Fruit fly (Drosophila melanogaster): ENCODE results near the gene SdhAL.

Gene SdhAL

DNA sequence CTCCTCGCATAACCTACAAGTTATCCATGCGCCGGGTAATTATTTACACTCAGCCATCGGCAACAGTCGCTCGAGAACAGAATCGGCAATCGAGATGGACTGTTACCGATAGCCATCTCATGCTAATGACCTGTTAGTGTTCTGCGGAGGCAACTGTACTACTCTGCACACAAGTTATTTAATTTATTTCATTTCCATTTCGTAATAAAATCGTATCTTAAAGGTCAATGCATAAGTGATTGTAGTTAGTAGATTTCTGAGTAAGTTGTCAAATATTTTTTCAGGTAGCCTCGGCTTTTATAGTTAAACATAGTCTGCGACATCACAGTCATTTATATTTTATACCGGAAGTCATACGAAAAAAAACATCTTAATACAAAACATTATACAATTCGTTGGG lies 3.3 kb downstream of the SdhAL start, which contains the start of gene CG11588:
Gene CG11588, plus strand, starts transcription at position 301 of the 400 bp plus-strand sequence.
- TF ChIP-seq CG17801 (GFP tag; optimal IDR thresholded peaks at IDR 0.05; ENCODE audit: partially characterized antibody) = no peak

- no peak for TF ChIP-seq CG17801 (GFP tag; optimal IDR thresholded peaks at IDR 0.05; ENCODE audit: partially characterized antibody)
Observed at dm6 chr3L:11918217-11918616, 6.3 kb downstream of the SdhAL start.

DNA sequence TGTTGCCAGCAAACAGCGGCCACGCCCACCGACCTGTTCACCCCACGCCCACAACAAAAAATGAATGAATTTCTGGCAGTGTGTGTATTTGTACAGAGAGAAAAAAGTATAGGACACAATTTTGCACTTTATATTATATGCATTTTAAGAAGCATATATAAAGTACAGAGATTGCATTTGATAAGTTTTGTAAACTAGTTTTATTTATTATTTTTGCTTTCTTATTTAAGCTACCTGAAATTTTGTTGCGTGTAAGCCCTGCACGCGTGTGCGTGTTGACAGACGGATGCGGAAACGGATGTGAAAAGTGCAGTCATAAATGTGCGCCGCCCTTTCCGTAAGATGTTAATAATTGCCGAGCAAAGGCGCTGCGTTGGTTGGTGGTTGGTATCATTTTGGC lies 27.8 kb downstream of the SdhAL start:
- no peak for TF ChIP-seq CG17801 (GFP tag; optimal IDR thresholded peaks at IDR 0.05; ENCODE audit: partially characterized antibody)

DNA sequence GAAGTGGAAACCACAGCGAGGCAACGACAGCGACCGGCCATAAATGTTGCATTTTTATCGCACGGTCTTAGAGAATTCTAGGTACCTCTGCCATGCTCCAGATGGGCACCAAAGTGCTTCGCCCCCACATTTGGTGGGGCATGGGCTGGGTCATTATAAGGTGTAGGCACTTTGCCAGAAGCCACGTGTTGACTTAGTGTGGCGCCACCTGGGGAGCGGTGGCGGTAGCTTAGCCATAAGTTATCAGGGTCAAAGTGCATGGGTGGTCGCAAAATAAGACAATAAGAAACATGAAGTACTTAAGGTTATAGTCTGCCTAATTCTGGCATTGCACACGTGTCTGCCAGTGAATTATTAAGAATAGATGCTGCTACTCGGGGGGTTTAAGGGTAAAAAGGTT lies 31.8 kb downstream of the SdhAL start:
- TF ChIP-seq CG17801 (GFP tag; optimal IDR thresholded peaks at IDR 0.05; ENCODE audit: partially characterized antibody) = no peak

dm6 chr3L:11888910-11889309 lies 35.6 kb downstream of the SdhAL start, which contains the start of gene CG5897:
Gene CG5897 (minus strand): TSS chr3L:11889010.
- TF ChIP-seq CG17801 (GFP tag; optimal IDR thresholded peaks at IDR 0.05; ENCODE audit: partially characterized antibody) = no peak

- no peak for TF ChIP-seq CG17801 (GFP tag; optimal IDR thresholded peaks at IDR 0.05; ENCODE audit: partially characterized antibody)
Observed at dm6 chr3L:11881084-11881483, 43.5 kb downstream of the SdhAL start, which contains the start of gene CCDC151. Gene CCDC151 (plus strand): TSS chr3L:11881384.

dm6 chr3L:11878815-11879214 lies 45.7 kb downstream of the SdhAL start, which contains the start of gene Sprn:
Gene Sprn (plus strand): TSS chr3L:11879115.
- TF ChIP-seq CG17801 (GFP tag; optimal IDR thresholded peaks at IDR 0.05; ENCODE audit: partially characterized antibody) = no peak

- no peak for TF ChIP-seq CG17801 (GFP tag; optimal IDR thresholded peaks at IDR 0.05; ENCODE audit: partially characterized antibody)
Observed at dm6 chr3L:11876036-11876435, 48.5 kb downstream of the SdhAL start.

DNA sequence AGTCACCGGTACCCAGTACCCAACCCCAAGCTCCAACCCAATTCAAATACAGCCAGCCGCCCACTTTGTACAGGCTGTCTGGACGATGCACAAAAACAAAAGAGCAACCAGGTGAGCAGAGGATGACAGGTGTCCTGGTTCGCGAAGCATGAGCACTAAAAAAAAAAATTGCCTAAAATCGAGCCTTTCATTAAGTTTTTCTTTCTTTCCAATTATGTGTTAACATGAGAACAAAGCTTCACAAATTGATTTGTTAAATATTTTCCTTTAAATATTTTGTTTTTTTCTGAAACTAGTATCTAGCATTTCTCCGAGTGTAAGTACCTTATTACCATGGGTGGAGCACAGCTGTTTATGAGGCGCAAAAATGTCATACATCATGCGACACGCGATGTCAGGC lies 49.8 kb downstream of the SdhAL start:
- no peak for TF ChIP-seq CG17801 (GFP tag; optimal IDR thresholded peaks at IDR 0.05; ENCODE audit: partially characterized antibody)

All from ovary, adult (tissue).